Worm (Caenorhabditis elegans) whole organism, L4 larva: Measurements from ENCODE around the gene Y7A5A.1.

Experiments used
- D1046.2 ChIP-seq: fragments of 200-800 bp; sonication (Bioruptor generic); IDR thresholded peaks from 2 replicates; pipeline ENCODE4 v1.3.6; 2022; ENCODE audit warnings: missing genetic modification characterization, missing compliant biosample characterization
- T20F7.1 ChIP-seq: fragments of 200-800 bp; sonication (Bioruptor generic); optimal IDR thresholded peaks from 2 replicates; lab custom pipeline; 2018; ENCODE audit warnings: mild to moderate bottlenecking, missing genetic modification characterization, missing compliant biosample characterization
- T26A8.4 ChIP-seq: fragments of 200-800 bp; sonication (Bioruptor generic); IDR thresholded peaks from 2 replicates; pipeline ENCODE4 v1.3.6; 2022; ENCODE audit warnings: missing genetic modification characterization, missing compliant biosample characterization
- Y48G9A.11 ChIP-seq: fragments of 200-800 bp; sonication (Bioruptor generic); IDR thresholded peaks from 2 replicates; pipeline ENCODE4 v1.3.6; 2022; ENCODE audit warnings: missing genetic modification reagents, missing genetic modification characterization, missing compliant biosample characterization
- Y5F2A.4 ChIP-seq: fragments of 200-800 bp; sonication (Bioruptor generic); optimal IDR thresholded peaks from 2 replicates; lab custom pipeline; 2018; ENCODE audit warnings: mild to moderate bottlenecking, missing genetic modification characterization, missing compliant biosample characterization
- ZK337.2 ChIP-seq: fragments of 200-800 bp; sonication (Bioruptor generic); IDR thresholded peaks from 2 replicates; pipeline ENCODE4 v1.3.6; 2022; ENCODE audit warnings: missing genetic modification reagents, missing genetic modification characterization, missing compliant biosample characterization
- ZK546.5 ChIP-seq, 2 experiments: sonication (generic microtip); optimal IDR thresholded peaks; 2 replicates each; lab custom pipeline; 2017; ENCODE audit warnings: missing biosample characterization in 2 of 2, missing genetic modification characterization in 2 of 2
- aha-1 ChIP-seq: fragments of 150-350 bp; peaks from one replicate; lab custom pipeline; 2014; ENCODE audit warnings: missing biosample characterization, missing genetic modification characterization
- ama-1 ChIP-seq: fragments of 150-350 bp; optimal IDR thresholded peaks from 2 replicates; lab custom pipeline; 2014; ENCODE audit warnings: inconsistent platforms, mixed read lengths
- arid-1 ChIP-seq: fragments of 200-800 bp; sonication (Bioruptor generic); conservative IDR thresholded peaks from 2 replicates; pipeline ENCODE4 v1.3.6; 2022; ENCODE audit warnings: missing genetic modification reagents, missing genetic modification characterization, missing compliant biosample characterization
- ceh-28 ChIP-seq: fragments of 150-350 bp; optimal IDR thresholded peaks from 2 replicates; lab custom pipeline; 2014; ENCODE audit warnings: missing biosample characterization, missing genetic modification reagents, missing genetic modification characterization
- cey-2 ChIP-seq: sonication (generic microtip); optimal IDR thresholded peaks from 3 replicates; lab custom pipeline; 2017; ENCODE audit warnings: missing genetic modification characterization, mild to moderate bottlenecking, missing compliant biosample characterization, antibody characterized with exemption, borderline replicate concordance; ENCODE audit not compliant: insufficient read depth
- daf-16 ChIP-seq, 3 experiments: sonication (generic microtip); optimal IDR thresholded peaks; 2 replicates each; lab custom pipeline; 2016 to 2017; ENCODE audit warnings: missing genetic modification characterization in 3 of 3, missing genetic modification reagents in 3 of 3, mild to moderate bottlenecking in 2 of 3, missing compliant biosample characterization in 2 of 3, missing biosample characterization in 1 of 3, moderate library complexity in 1 of 3
- daf-19 ChIP-seq: fragments of 200-800 bp; sonication (Bioruptor generic); conservative IDR thresholded peaks from 2 replicates; pipeline ENCODE4 v1.3.6; 2022; ENCODE audit warnings: missing genetic modification characterization, missing compliant biosample characterization
- duxl-1 ChIP-seq: sonication (generic microtip); optimal IDR thresholded peaks from 2 replicates; lab custom pipeline; 2016; ENCODE audit warnings: mild to moderate bottlenecking, missing genetic modification characterization, moderate library complexity, missing compliant biosample characterization; ENCODE audit not compliant: poor library complexity
- egl-27 ChIP-seq: sonication (generic microtip); optimal IDR thresholded peaks from 3 replicates; lab custom pipeline; 2017; ENCODE audit warnings: missing biosample characterization, missing genetic modification reagents, missing genetic modification characterization
- egl-43 ChIP-seq: fragments of 200-800 bp; sonication (Bioruptor generic); IDR thresholded peaks from 2 replicates; pipeline ENCODE4 v1.3.6; 2022; ENCODE audit warnings: missing genetic modification reagents, missing genetic modification characterization, missing compliant biosample characterization
- hlh-30 ChIP-seq: sonication (generic microtip); optimal IDR thresholded peaks from 2 replicates; lab custom pipeline; 2017; ENCODE audit warnings: antibody characterized with exemption, mild to moderate bottlenecking, missing genetic modification characterization, missing compliant biosample characterization; ENCODE audit not compliant: insufficient read depth
- lin-29 ChIP-seq: fragments of 200-800 bp; sonication (Bioruptor generic); IDR thresholded peaks from 2 replicates; pipeline ENCODE4 v1.3.6; 2022; ENCODE audit warnings: missing genetic modification reagents, missing genetic modification characterization, missing compliant biosample characterization
- lin-38 ChIP-seq: fragments of 200-800 bp; sonication (Bioruptor generic); IDR thresholded peaks from 2 replicates; pipeline ENCODE4 v1.3.6; 2022; ENCODE audit warnings: missing genetic modification reagents, missing genetic modification characterization, missing compliant biosample characterization
- lsy-2 ChIP-seq, 2 experiments: fragments of 150-350 bp in 1 of 2; sonication (generic microtip) in 1 of 2; optimal IDR thresholded peaks; 2 replicates each; lab custom pipeline; 2014 to 2017; ENCODE audit warnings: missing biosample characterization in 2 of 2, missing genetic modification characterization in 2 of 2
- madf-5 ChIP-seq, 2 experiments: fragments of 200-800 bp; sonication (Bioruptor generic); IDR thresholded peaks; 2 replicates each; pipeline ENCODE4 v1.3.6; 2022; ENCODE audit warnings: missing compliant biosample characterization in 2 of 2, missing genetic modification characterization in 2 of 2
- madf-9 ChIP-seq: fragments of 200-800 bp; sonication (Bioruptor generic); conservative IDR thresholded peaks from 2 replicates; pipeline ENCODE4 v1.3.6; 2022; ENCODE audit warnings: missing genetic modification reagents, missing genetic modification characterization, missing compliant biosample characterization
- mdt-29 ChIP-seq: fragments of 200-800 bp; sonication (Bioruptor generic); IDR thresholded peaks from 2 replicates; pipeline ENCODE4 v1.3.6; 2022; ENCODE audit warnings: missing genetic modification reagents, missing genetic modification characterization, missing compliant biosample characterization
- nhr-10 ChIP-seq: fragments of 150-350 bp; optimal IDR thresholded peaks from 2 replicates; lab custom pipeline; 2014; ENCODE audit warnings: missing biosample characterization, missing genetic modification characterization
- nhr-11 ChIP-seq: fragments of 150-350 bp; optimal IDR thresholded peaks from 2 replicates; lab custom pipeline; 2014; ENCODE audit warnings: missing biosample characterization, missing genetic modification characterization
- nhr-237 ChIP-seq: sonication (generic microtip); optimal IDR thresholded peaks from 2 replicates; lab custom pipeline; 2017; ENCODE audit warnings: missing biosample characterization, missing genetic modification characterization
- nhr-42 ChIP-seq: fragments of 200-800 bp; sonication (Bioruptor generic); IDR thresholded peaks from 2 replicates; pipeline ENCODE4 v1.3.6; 2022; ENCODE audit warnings: missing genetic modification characterization, missing compliant biosample characterization
- nhr-6 ChIP-seq: fragments of 150-350 bp; optimal IDR thresholded peaks from 2 replicates; lab custom pipeline; 2014; ENCODE audit warnings: missing biosample characterization, missing genetic modification characterization
- nhr-76 ChIP-seq: fragments of 150-350 bp; optimal IDR thresholded peaks from 2 replicates; lab custom pipeline; 2014; ENCODE audit warnings: missing biosample characterization, missing genetic modification characterization
- nhr-77 ChIP-seq: fragments of 150-350 bp; optimal IDR thresholded peaks from 2 replicates; lab custom pipeline; 2014; ENCODE audit warnings: missing biosample characterization, missing genetic modification characterization
- pha-4 ChIP-seq, 2 experiments: fragments of 150-350 bp in 1 of 2; fragments of 200-800 bp in 1 of 2; sonication (Bioruptor generic) in 1 of 2; IDR thresholded peaks in 1 of 2; optimal IDR thresholded peaks in 1 of 2; 2 replicates each; pipeline versions ENCODE4 v1.3.6 to Lab custom; 2014 to 2022; ENCODE audit warnings: missing genetic modification characterization in 2 of 2, missing genetic modification reagents in 2 of 2, missing biosample characterization in 1 of 2, missing compliant biosample characterization in 1 of 2
- php-3 ChIP-seq: fragments of 200-800 bp; sonication (Bioruptor generic); IDR thresholded peaks from 2 replicates; pipeline ENCODE4 v1.3.6; 2022; ENCODE audit warnings: missing genetic modification reagents, missing genetic modification characterization, missing compliant biosample characterization
- saeg-2 ChIP-seq: fragments of 200-800 bp; sonication (Bioruptor generic); IDR thresholded peaks from 2 replicates; pipeline ENCODE4 v1.3.6; 2022; ENCODE audit warnings: missing genetic modification reagents, missing genetic modification characterization, missing compliant biosample characterization
- sdz-12 ChIP-seq: fragments of 200-800 bp; sonication (Bioruptor generic); optimal IDR thresholded peaks from 2 replicates; lab custom pipeline; 2018; ENCODE audit warnings: mild to moderate bottlenecking, missing genetic modification characterization, missing compliant biosample characterization
- set-16 ChIP-seq: fragments of 200-800 bp; sonication (Bioruptor generic); IDR thresholded peaks from 2 replicates; pipeline ENCODE4 v1.3.6; 2022; ENCODE audit warnings: missing genetic modification reagents, missing genetic modification characterization, missing compliant biosample characterization
- snpc-1.2 ChIP-seq: fragments of 200-800 bp; sonication (Bioruptor generic); IDR thresholded peaks from 2 replicates; pipeline ENCODE4 v1.3.6; 2022; ENCODE audit warnings: missing genetic modification reagents, missing genetic modification characterization, missing compliant biosample characterization
- snpc-4 ChIP-seq: fragments of 150-350 bp; optimal IDR thresholded peaks from 2 replicates; lab custom pipeline; 2014; ENCODE audit warnings: missing biosample characterization, missing genetic modification characterization
- unc-62 ChIP-seq, 3 experiments: fragments of 150-350 bp in 1 of 3; sonication (generic microtip); optimal IDR thresholded peaks in 2 of 3; peaks in 1 of 3; 1 replicate in 1 of 3; 2 replicates in 2 of 3; lab custom pipeline; 2014 to 2017; ENCODE audit warnings: missing biosample characterization in 3 of 3, missing genetic modification characterization in 3 of 3, missing genetic modification reagents in 3 of 3, missing genotype in 1 of 3
- vab-7 ChIP-seq: fragments of 200-800 bp; sonication (Bioruptor generic); IDR thresholded peaks from 2 replicates; pipeline ENCODE4 v1.3.6; 2022; ENCODE audit warnings: missing genetic modification reagents, missing genetic modification characterization, missing compliant biosample characterization
- zip-11 ChIP-seq: fragments of 200-800 bp; sonication (Bioruptor generic); IDR thresholded peaks from 2 replicates; pipeline ENCODE4 v1.3.6; 2022; ENCODE audit warnings: missing genetic modification characterization, missing compliant biosample characterization
- zip-2 ChIP-seq: fragments of 150-350 bp; optimal IDR thresholded peaks from 2 replicates; lab custom pipeline; 2014; ENCODE audit warnings: missing biosample characterization, missing genetic modification characterization
- ztf-7 ChIP-seq: fragments of 150-350 bp; optimal IDR thresholded peaks from 2 replicates; lab custom pipeline; 2014; ENCODE audit warnings: missing biosample characterization, missing genetic modification characterization

The Y7A5A.1 gene

ce11 chrX:15804072-15804471 is 32.8 kb upstream of the Y7A5A.1 start, which contains the start of gene Y7A5A.7:
Gene Y7A5A.7, minus strand, starts transcription at chrX:15804172.
- TF ChIP-seq nhr-6 (tag; lab: Kevin White, UChicago) (no peak), vab-7 (GFP tag; lab: Robert Waterston, UW) (no peak), nhr-237 (tag; lab: Kevin White, UChicago) (no peak), madf-9 (GFP tag; lab: Robert Waterston, UW) (no peak)

ce11 chrX:15801827-15802226 is 30.5 kb upstream of the Y7A5A.1 start:
- TF ChIP-seq ceh-28 (tag; lab: Kevin White, UChicago), result no peak
- 0 out of 2 replicates have a peak, but pooled peaks have one; percentile 30 for TF ChIP-seq Y48G9A.11 (GFP tag; lab: Robert Waterston, UW)
- TF ChIP-seq set-16 (GFP tag; lab: Robert Waterston, UW), result peak; percentile 58

- TF ChIP-seq mdt-29 (GFP tag; lab: Robert Waterston, UW) (no peak), hlh-30 (peak; percentile 30), nhr-10 (tag; lab: Kevin White, UChicago) (no peak), arid-1 (no peak), egl-43 (GFP tag; lab: Robert Waterston, UW) (no peak), ZK546.5 (tag; optimal IDR thresholded peaks at IDR 0.05; lab: Kevin White, UChicago) (no peak)
Measured at ce11 chrX:15799595-15799994, 28.3 kb upstream of the Y7A5A.1 start, which contains the start of gene Y7A5A.6. Gene Y7A5A.6, minus strand, starts transcription at chrX:15799695.

DNA sequence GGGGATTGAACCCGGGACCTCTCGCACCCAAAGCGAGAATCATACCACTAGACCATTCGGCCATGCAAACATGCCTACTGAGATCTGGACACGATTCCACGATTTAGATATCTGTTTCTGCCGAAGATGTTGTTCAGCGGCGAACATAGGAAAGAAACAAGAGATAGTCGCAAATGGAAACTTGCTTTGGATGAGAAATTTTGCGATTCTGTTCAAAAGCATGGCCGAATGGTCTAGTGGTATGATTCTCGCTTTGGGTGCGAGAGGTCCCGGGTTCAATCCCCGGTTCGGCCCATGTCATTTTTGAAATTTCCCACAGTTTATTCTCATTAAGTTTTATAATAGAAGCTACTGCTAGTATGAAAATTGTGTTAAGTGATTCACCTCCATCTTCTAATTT is 25.3 kb upstream of the Y7A5A.1 start:
- TF ChIP-seq php-3 (GFP tag; lab: Robert Waterston, UW) (no peak), egl-43 (GFP tag; lab: Robert Waterston, UW) (peak; percentile 74), aha-1 (tag; lab: Kevin White, UChicago) (peak; percentile 88), lsy-2 (tag; optimal IDR thresholded peaks at IDR 0.05; lab: Kevin White, UChicago) (no peak), ztf-7 (no peak), snpc-4 (tag; lab: Kevin White, UChicago) (no peak), nhr-10 (tag; lab: Kevin White, UChicago) (no peak), nhr-77 (tag; lab: Kevin White, UChicago) (no peak), nhr-76 (no peak), nhr-237 (tag; lab: Kevin White, UChicago) (no peak), daf-16 (GFP tag; optimal IDR thresholded peaks at IDR 0.05; lab: Kevin White, UChicago) (no peak), daf-16 (tag; optimal IDR thresholded peaks at IDR 0.05; lab: Kevin White, UChicago) (no peak), ZK546.5 (tag; optimal IDR thresholded peaks at IDR 0.05; lab: Kevin White, UChicago) (no peak), nhr-11 (no peak), arid-1 (no peak), sdz-12 (GFP tag; lab: Kevin White, UChicago) (no peak), snpc-1.2 (GFP tag; lab: Robert Waterston, UW) (peak; percentile 73), pha-4 (GFP tag; IDR thresholded peaks at IDR 0.05; lab: Robert Waterston, UW) (no peak), pha-4 (tag; optimal IDR thresholded peaks at IDR 0.05; lab: Kevin White, UChicago) (no peak), daf-19 (GFP tag; lab: Robert Waterston, UW) (no peak), unc-62 (GFP tag; optimal IDR thresholded peaks at IDR 0.05 in 1 of 2; lab: Kevin White, UChicago) (peak in 1 of 2 experiments; percentile 85), unc-62 (tag; optimal IDR thresholded peaks at IDR 0.05; lab: Kevin White, UChicago) (no peak), egl-27 (tag; lab: Kevin White, UChicago) (no peak), madf-5 (GFP tag; IDR thresholded peaks at IDR 0.05; lab: Robert Waterston, UW) (0 out of 4 replicates have a peak, but pooled peaks of 1 of the 2 experiments have one; percentile 30), lin-29 (GFP tag; lab: Robert Waterston, UW) (no peak), ama-1 (lab: Kevin White, UChicago) (no peak), duxl-1 (peak; percentile 33), T20F7.1 (GFP tag; lab: Kevin White, UChicago) (no peak), zip-11 (no peak), cey-2 (tag; lab: Kevin White, UChicago) (no peak), zip-2 (tag; lab: Kevin White, UChicago) (peak; percentile 70), Y5F2A.4 (no peak), ZK337.2 (GFP tag; lab: Robert Waterston, UW) (peak; percentile 41; the same call in 1 of the 2 replicates), T26A8.4 (GFP tag; lab: Robert Waterston, UW) (peak; percentile 67; the same call in 1 of the 2 replicates), nhr-42 (GFP tag; lab: Robert Waterston, UW) (no peak), lin-38 (no peak), D1046.2 (GFP tag; lab: Robert Waterston, UW) (0 out of 2 replicates have a peak, but pooled peaks have one; percentile 24), saeg-2 (GFP tag; lab: Robert Waterston, UW) (no peak)
